Fruit fly (Drosophila melanogaster) whole organism, embryonic: ENCODE data around the gene PlexA.

Experiments
- Adf1 ChIP-seq: fragments of 200-800 bp; sonication (Bioruptor generic); IDR thresholded peaks from 2 replicates; pipeline ENCODE4 v1.3.6; 2022; ENCODE audit warnings: missing biosample characterization, missing genetic modification characterization
- Aef1 ChIP-seq: fragments of 200-800 bp; sonication (Bioruptor generic); IDR thresholded peaks from 3 replicates; pipeline ENCODE4 v1.3.6; 2022; ENCODE audit warnings: missing biosample characterization, missing genetic modification characterization
- C15 ChIP-seq: fragments of 200-800 bp; sonication (Bioruptor generic); IDR thresholded peaks from 3 replicates; pipeline ENCODE4 v1.3.6; 2022; ENCODE audit warnings: missing biosample characterization, missing genetic modification characterization
- CG11093 ChIP-seq: fragments of 200-800 bp; sonication (Bioruptor generic); IDR thresholded peaks from 3 replicates; pipeline ENCODE4 v1.3.6; 2022; ENCODE audit warnings: missing biosample characterization, missing genetic modification characterization
- CG11247 ChIP-seq: fragments of 200-800 bp; sonication (Bioruptor generic); IDR thresholded peaks from 2 replicates; pipeline ENCODE4 v1.3.6; 2022; ENCODE audit warnings: missing biosample characterization, missing genetic modification characterization
- CG12744 ChIP-seq: fragments of 200-800 bp; sonication (Bioruptor generic); optimal IDR thresholded peaks from 2 replicates; lab custom pipeline; 2016; ENCODE audit warnings: missing biosample characterization, missing genetic modification characterization
- CG12942 ChIP-seq: fragments of 200-800 bp; sonication (Bioruptor generic); optimal IDR thresholded peaks from 3 replicates; lab custom pipeline; 2016; ENCODE audit warnings: missing biosample characterization, missing genetic modification characterization
- CG15011 ChIP-seq: fragments of 200-800 bp; sonication (Bioruptor generic); optimal IDR thresholded peaks from 3 replicates; lab custom pipeline; 2018; ENCODE audit warnings: missing biosample characterization, mild to moderate bottlenecking, missing genetic modification characterization
- CG15514 ChIP-seq: fragments of 200-800 bp; sonication (Bioruptor generic); optimal IDR thresholded peaks from 3 replicates; lab custom pipeline; 2017; ENCODE audit warnings: missing biosample characterization, missing genetic modification characterization, mild to moderate bottlenecking, moderate library complexity, missing genetic modification reagents
- CG1602 ChIP-seq: fragments of 200-800 bp; sonication (Bioruptor generic); optimal IDR thresholded peaks from 3 replicates; lab custom pipeline; 2016; ENCODE audit warnings: missing biosample characterization, missing genetic modification characterization
- CG16863 ChIP-seq: fragments of 200-800 bp; sonication (Bioruptor generic); optimal IDR thresholded peaks from 3 replicates; lab custom pipeline; 2016; ENCODE audit warnings: missing biosample characterization, missing genetic modification characterization
- CG18619 ChIP-seq: fragments of 200-800 bp; sonication (Bioruptor generic); optimal IDR thresholded peaks from 3 replicates; lab custom pipeline; 2017; ENCODE audit warnings: missing biosample characterization, mild to moderate bottlenecking, missing genetic modification characterization
- CG2712 ChIP-seq: fragments of 200-800 bp; optimal IDR thresholded peaks from 3 replicates; lab custom pipeline; 2019; ENCODE audit warnings: missing biosample characterization, mild to moderate bottlenecking, missing genetic modification characterization, moderate library complexity
- CG2889 ChIP-seq: fragments of 200-800 bp; sonication (Bioruptor generic); IDR thresholded peaks from 3 replicates; pipeline ENCODE4 v1.3.6; 2022; ENCODE audit warnings: missing biosample characterization, missing genetic modification characterization
- CG3847 ChIP-seq: fragments of 200-800 bp; sonication (Bioruptor generic); IDR thresholded peaks from 2 replicates; pipeline ENCODE4 v1.3.6; 2022; ENCODE audit warnings: missing biosample characterization, missing genetic modification characterization
- CG4820 ChIP-seq: fragments of 200-800 bp; sonication (Bioruptor generic); optimal IDR thresholded peaks from 3 replicates; lab custom pipeline; 2016; ENCODE audit warnings: missing biosample characterization, missing genetic modification characterization
- CG6791 ChIP-seq: fragments of 200-800 bp; sonication (Bioruptor generic); IDR thresholded peaks from 3 replicates; pipeline ENCODE4 v1.3.6; 2022; ENCODE audit warnings: missing biosample characterization, missing genetic modification characterization; ENCODE audit not compliant: partially characterized antibody
- CG6813 ChIP-seq: fragments of 200-800 bp; sonication (Bioruptor generic); optimal IDR thresholded peaks from 2 replicates; lab custom pipeline; 2017; ENCODE audit warnings: missing biosample characterization, missing genetic modification characterization, mild to moderate bottlenecking, moderate library complexity, missing genetic modification reagents
- D19A ChIP-seq: fragments of 200-800 bp; optimal IDR thresholded peaks from 3 replicates; lab custom pipeline; 2019; ENCODE audit warnings: missing biosample characterization, mild to moderate bottlenecking, missing genetic modification characterization, moderate library complexity
- Dbx ChIP-seq: fragments of 200-800 bp; sonication (Bioruptor generic); IDR thresholded peaks from 3 replicates; pipeline ENCODE4 v1.3.6; 2022; ENCODE audit warnings: missing biosample characterization, missing genetic modification characterization
- Dp ChIP-seq: fragments of 200-800 bp; sonication (Bioruptor generic); optimal IDR thresholded peaks from 2 replicates; lab custom pipeline; 2018; ENCODE audit warnings: missing biosample characterization, mild to moderate bottlenecking, missing genetic modification characterization, moderate library complexity
- E2f1 ChIP-seq: fragments of 200-800 bp; sonication (Bioruptor generic); IDR thresholded peaks from 2 replicates; pipeline ENCODE4 v1.3.6; 2022; ENCODE audit warnings: missing biosample characterization, missing genetic modification characterization
- ERR ChIP-seq: fragments of 200-800 bp; sonication (Bioruptor generic); optimal IDR thresholded peaks from 2 replicates; lab custom pipeline; 2016; ENCODE audit warnings: missing biosample characterization, missing genetic modification characterization
- Gsc ChIP-seq: fragments of 200-800 bp; sonication (Bioruptor generic); IDR thresholded peaks from 2 replicates; pipeline ENCODE4 v1.3.6; 2022; ENCODE audit warnings: missing biosample characterization, missing genetic modification characterization
- HLH3B ChIP-seq: fragments of 200-800 bp; sonication (Bioruptor generic); IDR thresholded peaks from 2 replicates; pipeline ENCODE4 v1.3.6; 2022; ENCODE audit warnings: missing biosample characterization, missing genetic modification characterization
- Hr39 ChIP-seq: fragments of >200 bp; optimal IDR thresholded peaks from 2 replicates; lab custom pipeline; 2017
- Hsf ChIP-seq: fragments of 200-800 bp; sonication (Bioruptor generic); optimal IDR thresholded peaks from 3 replicates; lab custom pipeline; 2016; ENCODE audit warnings: missing biosample characterization, missing genetic modification characterization
- MTF-1 ChIP-seq: fragments of 200-800 bp; sonication (Bioruptor generic); optimal IDR thresholded peaks from 2 replicates; lab custom pipeline; 2018; ENCODE audit warnings: missing biosample characterization, mild to moderate bottlenecking, missing genetic modification characterization, borderline replicate concordance
- Meics ChIP-seq: fragments of 200-800 bp; sonication (Bioruptor generic); optimal IDR thresholded peaks from 2 replicates; lab custom pipeline; 2017; ENCODE audit warnings: missing biosample characterization, mild to moderate bottlenecking, missing genetic modification characterization
- NK7.1 ChIP-seq: fragments of 200-800 bp; sonication (Bioruptor generic); optimal IDR thresholded peaks from 3 replicates; lab custom pipeline; 2016; ENCODE audit warnings: missing biosample characterization, missing genetic modification characterization
- Pdp1 ChIP-seq, 2 experiments: fragments of 200-800 bp; sonication (Bioruptor generic); optimal IDR thresholded peaks; 3 replicates each; lab custom pipeline; 2016; ENCODE audit warnings: missing biosample characterization in 2 of 2, missing genetic modification characterization in 2 of 2, mild to moderate bottlenecking in 1 of 2, moderate library complexity in 1 of 2
- Side ChIP-seq: fragments of 200-800 bp; sonication (Bioruptor generic); optimal IDR thresholded peaks from 2 replicates; lab custom pipeline; 2016; ENCODE audit warnings: missing biosample characterization, missing genetic modification characterization
- TFAM ChIP-seq: fragments of 200-800 bp; sonication (Bioruptor generic); optimal IDR thresholded peaks from 2 replicates; lab custom pipeline; 2017; ENCODE audit warnings: missing biosample characterization, missing genetic modification characterization, inconsistent platforms
- Tbp ChIP-seq: fragments of >200 bp; optimal IDR thresholded peaks from 2 replicates; lab custom pipeline; 2018; ENCODE audit warnings: missing biosample characterization, missing genetic modification characterization
- Usf ChIP-seq: fragments of 200-800 bp; sonication (Bioruptor generic); optimal IDR thresholded peaks from 2 replicates; lab custom pipeline; 2017; ENCODE audit warnings: missing genotype, missing biosample characterization, missing genetic modification characterization
- bbx ChIP-seq: fragments of 200-800 bp; sonication (Bioruptor generic); IDR thresholded peaks from 2 replicates; pipeline ENCODE4 v1.3.6; 2022; ENCODE audit warnings: missing biosample characterization, missing genetic modification characterization; ENCODE audit not compliant: partially characterized antibody
- bigmax ChIP-seq: fragments of 200-800 bp; sonication (Bioruptor generic); optimal IDR thresholded peaks from 2 replicates; lab custom pipeline; 2018; ENCODE audit warnings: missing biosample characterization, mild to moderate bottlenecking, missing genetic modification characterization
- br ChIP-seq: fragments of >200 bp; optimal IDR thresholded peaks from 2 replicates; lab custom pipeline; 2017
- eve ChIP-seq, 2 experiments: fragments of >200 bp; optimal IDR thresholded peaks; 2 replicates each; lab custom pipeline; 2017; ENCODE audit warnings: missing biosample characterization in 2 of 2, missing genetic modification characterization in 2 of 2
- gsb ChIP-seq: fragments of 200-800 bp; sonication (Bioruptor generic); IDR thresholded peaks from 2 replicates; pipeline ENCODE4 v1.3.6; 2022; ENCODE audit warnings: missing biosample characterization, missing genetic modification characterization
- jigr1 ChIP-seq: fragments of 200-800 bp; sonication (Bioruptor generic); IDR thresholded peaks from 3 replicates; pipeline ENCODE4 v1.3.6; 2022; ENCODE audit warnings: missing biosample characterization, missing genetic modification characterization
- kni ChIP-seq: fragments of 200-800 bp; sonication (Bioruptor generic); optimal IDR thresholded peaks from 3 replicates; lab custom pipeline; 2017; ENCODE audit warnings: mild to moderate bottlenecking, missing biosample characterization, missing genetic modification reagents, missing genetic modification characterization
- nau ChIP-seq: fragments of 200-800 bp; sonication (Bioruptor generic); optimal IDR thresholded peaks from 3 replicates; lab custom pipeline; 2017; ENCODE audit warnings: missing biosample characterization, mild to moderate bottlenecking, missing genetic modification characterization, missing genetic modification reagents
- pan ChIP-seq, 4 experiments: fragments of >200 bp in 3 of 4; fragments of 200-800 bp in 1 of 4; sonication (Bioruptor generic) in 1 of 4; optimal IDR thresholded peaks in 3 of 4; IDR thresholded peaks in 1 of 4; 2 replicates each; pipeline versions ENCODE4 v1.3.6 to Lab custom; 2017 to 2022; ENCODE audit warnings: missing biosample characterization in 2 of 4, missing genetic modification characterization in 2 of 4, mixed read lengths in 1 of 4
- schlank ChIP-seq: fragments of 200-800 bp; sonication (Bioruptor generic); optimal IDR thresholded peaks from 2 replicates; lab custom pipeline; 2018; ENCODE audit warnings: missing biosample characterization, mild to moderate bottlenecking, missing genetic modification characterization
- sens ChIP-seq: fragments of 200-800 bp; sonication (Bioruptor generic); peaks from one replicate; lab custom pipeline; 2016; ENCODE audit warnings: missing biosample characterization, missing genetic modification characterization
- sr ChIP-seq: fragments of 200-800 bp; sonication (Bioruptor generic); IDR thresholded peaks from 3 replicates; pipeline ENCODE4 v1.3.6; 2022; ENCODE audit warnings: missing biosample characterization, missing genetic modification characterization
- tap ChIP-seq: fragments of 200-800 bp; optimal IDR thresholded peaks from 3 replicates; lab custom pipeline; 2019; ENCODE audit warnings: missing biosample characterization, mild to moderate bottlenecking, missing genetic modification characterization, moderate library complexity
- tin ChIP-seq: fragments of 200-800 bp; sonication (Bioruptor generic); optimal IDR thresholded peaks from 3 replicates; lab custom pipeline; 2016; ENCODE audit warnings: missing biosample characterization, missing genetic modification characterization
- zen2 ChIP-seq: fragments of 200-800 bp; sonication (Bioruptor generic); IDR thresholded peaks from 3 replicates; pipeline ENCODE4 v1.3.6; 2022; ENCODE audit warnings: missing biosample characterization, missing genetic modification characterization; ENCODE audit not compliant: partially characterized antibody

Gene PlexA

dm6 chr4:982791-983407 lies 44.0 kb downstream of the PlexA start (continued):
- peak; percentile 33 for TF ChIP-seq CG18619 (GFP tag; lab: Kevin White, UChicago)
- no peak for TF ChIP-seq zen2 (GFP tag; lab: Robert Waterston, UW)
- TF ChIP-seq HLH3B, result peak; percentile 82; the same call in 1 of the 2 replicates
- TF ChIP-seq Meics (GFP tag; lab: Kevin White, UChicago), result peak; percentile 55
- TF ChIP-seq NK7.1 (GFP tag; lab: Kevin White, UChicago), result peak; percentile 24
- TF ChIP-seq tin (GFP tag; lab: Kevin White, UChicago), result peak; percentile 69
- peak; percentile 16 for TF ChIP-seq schlank (tag; lab: Kevin White, UChicago)
- peak in 1 of 2 experiments; percentile 64 for TF ChIP-seq eve (GFP tag; optimal IDR thresholded peaks at IDR 0.05; lab: Kevin White, UChicago)
- TF ChIP-seq pan (optimal IDR thresholded peaks at IDR 0.05; lab: Kevin White, UChicago), result no peak
- TF ChIP-seq pan (GFP tag; optimal IDR thresholded peaks at IDR 0.05 in 1 of 2, IDR thresholded peaks at IDR 0.05 in 1 of 2), result no peak
- no peak for TF ChIP-seq bigmax (GFP tag; lab: Kevin White, UChicago)
- TF ChIP-seq CG6791 (GFP tag; lab: Robert Waterston, UW), result no peak
- TF ChIP-seq Pdp1 (GFP tag; optimal IDR thresholded peaks at IDR 0.05; lab: Kevin White, UChicago), result peak; percentile 62 to 70
- no peak for TF ChIP-seq bbx (GFP tag; lab: Robert Waterston, UW)
- peak; percentile 71 for TF ChIP-seq tap (tag; lab: Kevin White, UChicago)
- TF ChIP-seq CG6813 (GFP tag; lab: Kevin White, UChicago), result peak; percentile 53
- TF ChIP-seq Tbp (GFP tag; lab: Kevin White, UChicago), result no peak
- no peak for TF ChIP-seq gsb (GFP tag; lab: Robert Waterston, UW)
- peak; percentile 70 for TF ChIP-seq D19A (tag; lab: Kevin White, UChicago)
- TF ChIP-seq CG2889 (GFP tag; lab: Robert Waterston, UW), result peak; percentile 71; the same call in 2 of the 3 replicates
- no peak for TF ChIP-seq Hr39
- TF ChIP-seq CG16863 (GFP tag; lab: Kevin White, UChicago), result peak; percentile 81
- no peak for TF ChIP-seq Dp (GFP tag; lab: Kevin White, UChicago)
- no peak for TF ChIP-seq br (lab: Kevin White, UChicago)
- TF ChIP-seq CG15011 (GFP tag; lab: Kevin White, UChicago), result no peak
- no peak; the same call in 2 of the 3 replicates for TF ChIP-seq Aef1
- TF ChIP-seq ERR, result no peak
- TF ChIP-seq sr (GFP tag; lab: Robert Waterston, UW), result no peak
- TF ChIP-seq CG11093, result no peak; the same call in 2 of the 3 replicates
- TF ChIP-seq Dbx, result no peak; the same call in 2 of the 3 replicates
- peak; percentile 65 for TF ChIP-seq Hsf (GFP tag; lab: Kevin White, UChicago)
- peak; percentile 75 for TF ChIP-seq Side (GFP tag; lab: Kevin White, UChicago)
- peak; percentile 5 for TF ChIP-seq kni (GFP tag; lab: Kevin White, UChicago)
- TF ChIP-seq MTF-1 (GFP tag; lab: Kevin White, UChicago), result peak; percentile 28
- peak; percentile 98 for TF ChIP-seq sens (GFP tag; lab: Kevin White, UChicago)
- TF ChIP-seq TFAM (GFP tag; lab: Kevin White, UChicago), result no peak
- TF ChIP-seq CG12942, result peak; percentile 38
- peak; percentile 9 for TF ChIP-seq CG12744 (GFP tag; lab: Kevin White, UChicago)
- peak; percentile 73 for TF ChIP-seq CG4820
- peak; percentile 51 for TF ChIP-seq nau (GFP tag; lab: Kevin White, UChicago)
- peak; percentile 64 for TF ChIP-seq CG1602 (GFP tag; lab: Kevin White, UChicago)
- no peak for TF ChIP-seq CG3847 (GFP tag; lab: Robert Waterston, UW)
- no peak for TF ChIP-seq jigr1 (GFP tag; lab: Robert Waterston, UW)
- no peak for TF ChIP-seq Usf
- peak; percentile 49; the same call in 1 of the 3 replicates for TF ChIP-seq C15 (GFP tag; lab: Robert Waterston, UW)
- TF ChIP-seq CG15514 (GFP tag; lab: Kevin White, UChicago), result peak; percentile 35
- no peak for TF ChIP-seq Gsc (GFP tag; lab: Robert Waterston, UW)
- peak; percentile 27; the same call in 1 of the 2 replicates for TF ChIP-seq Adf1 (GFP tag; lab: Robert Waterston, UW)
- TF ChIP-seq E2f1 (GFP tag; lab: Robert Waterston, UW), result peak; percentile 81
- TF ChIP-seq CG11247 (GFP tag; lab: Robert Waterston, UW), result no peak; the same call in 1 of the 2 replicates
- peak; percentile 88 for TF ChIP-seq CG2712 (tag; lab: Kevin White, UChicago)
